Fruit fly (Drosophila melanogaster): Measurements from ENCODE around the gene Boh2.

Boh2 gene

dm6 chr2L:11219446-11220038, 40.7 kb downstream of the Boh2 start:
- TF ChIP-seq rgr (GFP tag; optimal IDR thresholded peaks at IDR 0.05) = peak; percentile 89
- peak; percentile 47 for TF ChIP-seq CG32264 (GFP tag; optimal IDR thresholded peaks at IDR 0.05)
- TF ChIP-seq sv (GFP tag; optimal IDR thresholded peaks at IDR 0.05) = no peak
- no peak for TF ChIP-seq Dif (GFP tag; optimal IDR thresholded peaks at IDR 0.05; ENCODE audit: partially characterized antibody)
- TF ChIP-seq dmrt93B (GFP tag; optimal IDR thresholded peaks at IDR 0.05) = peak; percentile 75
- TF ChIP-seq dsf (GFP tag; optimal IDR thresholded peaks at IDR 0.05; ENCODE audit: borderline replicate concordance) = peak; percentile 50
- no peak for TF ChIP-seq N (GFP tag; optimal IDR thresholded peaks at IDR 0.05)
- peak; percentile 75 for TF ChIP-seq brk (GFP tag; optimal IDR thresholded peaks at IDR 0.05)
- TF ChIP-seq br (GFP tag; optimal IDR thresholded peaks at IDR 0.05) = peak; percentile 80
- TF ChIP-seq h (GFP tag; optimal IDR thresholded peaks at IDR 0.05) = peak; percentile 92
- no peak for TF ChIP-seq Abd-B (GFP tag; optimal IDR thresholded peaks at IDR 0.05)
- no peak for TF ChIP-seq Hr83 (GFP tag; optimal IDR thresholded peaks at IDR 0.05; ENCODE audit: poor library complexity, severe bottlenecking)
- peak; percentile 89 for TF ChIP-seq woc (GFP tag; optimal IDR thresholded peaks at IDR 0.05)
- TF ChIP-seq jim (GFP tag; optimal IDR thresholded peaks at IDR 0.05) = no peak
- peak; percentile 92 for TF ChIP-seq OdsH (GFP tag; optimal IDR thresholded peaks at IDR 0.05)
- peak; percentile 57 for TF ChIP-seq sage (GFP tag; optimal IDR thresholded peaks at IDR 0.05)
- peak; percentile 80 for TF ChIP-seq CG9705 (GFP tag; optimal IDR thresholded peaks at IDR 0.05)
- TF ChIP-seq lola (GFP tag; optimal IDR thresholded peaks at IDR 0.05) = no peak
- no peak for TF ChIP-seq CrebA (GFP tag; optimal IDR thresholded peaks at IDR 0.05; ENCODE audit: borderline replicate concordance)
- TF ChIP-seq GATAd (GFP tag; optimal IDR thresholded peaks at IDR 0.05) = no peak
- TF ChIP-seq fru (GFP tag; optimal IDR thresholded peaks at IDR 0.05) = peak; percentile 89
- TF ChIP-seq Myc (optimal IDR thresholded peaks at IDR 0.05) = no peak
- TF ChIP-seq Vsx2 (GFP tag; optimal IDR thresholded peaks at IDR 0.05; ENCODE audit: partially characterized antibody) = no peak
- no peak for TF ChIP-seq Dfd (GFP tag; optimal IDR thresholded peaks at IDR 0.05)
- peak; percentile 54 for TF ChIP-seq Rel (GFP tag; optimal IDR thresholded peaks at IDR 0.05)
- TF ChIP-seq Rel (tag; optimal IDR thresholded peaks at IDR 0.05) = peak; percentile 61
- peak; percentile 78 for TF ChIP-seq Hnf4 (GFP tag; optimal IDR thresholded peaks at IDR 0.05)
- TF ChIP-seq Jra (GFP tag; optimal IDR thresholded peaks at IDR 0.05) = peak; percentile 49
- TF ChIP-seq Sp1 (GFP tag; optimal IDR thresholded peaks at IDR 0.05) = peak; percentile 87
- peak in 1 of 2 experiments; percentile 83 for TF ChIP-seq foxo (GFP tag; optimal IDR thresholded peaks at IDR 0.05)
- TF ChIP-seq usp (GFP tag; optimal IDR thresholded peaks at IDR 0.05) = no peak
- no peak for TF ChIP-seq Mio (GFP tag; optimal IDR thresholded peaks at IDR 0.05)
- no peak for TF ChIP-seq pan (optimal IDR thresholded peaks at IDR 0.05)
- TF ChIP-seq dl (GFP tag; optimal IDR thresholded peaks at IDR 0.05; ENCODE audit: insufficient read depth in 1 of 2, partially characterized antibody in 2 of 2) = no peak
- TF ChIP-seq tai (GFP tag; optimal IDR thresholded peaks at IDR 0.05) = peak; percentile 75
- TF ChIP-seq ey (GFP tag; optimal IDR thresholded peaks at IDR 0.05) = peak; percentile 86
- peak; percentile 90 for TF ChIP-seq HLH106 (tag; optimal IDR thresholded peaks at IDR 0.05)
- TF ChIP-seq psq (GFP tag; optimal IDR thresholded peaks at IDR 0.05) = peak; percentile 80
- no peak for TF ChIP-seq Hr78 (GFP tag; optimal IDR thresholded peaks at IDR 0.05)

DNA sequence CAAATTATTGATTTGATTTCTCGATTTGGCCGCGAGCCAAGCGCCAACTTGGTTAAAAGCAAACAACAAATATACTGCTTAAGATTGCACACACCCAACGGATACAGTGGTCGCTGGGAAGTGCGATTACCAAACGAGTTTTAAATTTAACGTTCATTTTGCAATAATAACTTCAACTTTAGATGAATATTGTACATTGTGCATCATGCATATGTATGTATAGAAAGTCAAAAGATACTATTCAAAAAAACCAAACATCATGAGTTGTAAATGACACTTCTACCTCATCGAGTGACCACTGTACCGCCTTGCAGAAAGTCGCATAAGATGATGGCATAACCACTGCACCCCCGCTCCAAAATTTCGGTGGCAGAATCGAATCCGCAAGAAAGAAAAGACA, 42.0 kb downstream of the Boh2 start:
- TF ChIP-seq Hr78 (GFP tag; optimal IDR thresholded peaks at IDR 0.05) (no peak), Myc (optimal IDR thresholded peaks at IDR 0.05) (no peak), Abd-B (GFP tag; optimal IDR thresholded peaks at IDR 0.05) (no peak), woc (GFP tag; optimal IDR thresholded peaks at IDR 0.05) (peak; percentile 49), rgr (GFP tag; optimal IDR thresholded peaks at IDR 0.05) (peak; percentile 32), CG9705 (GFP tag; optimal IDR thresholded peaks at IDR 0.05) (no peak), br (GFP tag; optimal IDR thresholded peaks at IDR 0.05) (peak; percentile 38), dsf (GFP tag; optimal IDR thresholded peaks at IDR 0.05; ENCODE audit: borderline replicate concordance) (no peak), Dfd (GFP tag; optimal IDR thresholded peaks at IDR 0.05) (no peak), psq (GFP tag; optimal IDR thresholded peaks at IDR 0.05) (peak; percentile 3), Vsx2 (GFP tag; optimal IDR thresholded peaks at IDR 0.05; ENCODE audit: partially characterized antibody) (no peak), h (GFP tag; optimal IDR thresholded peaks at IDR 0.05) (peak; percentile 1), brk (GFP tag; optimal IDR thresholded peaks at IDR 0.05) (no peak), foxo (GFP tag; optimal IDR thresholded peaks at IDR 0.05) (peak in 1 of 2 experiments; percentile 69), N (GFP tag; optimal IDR thresholded peaks at IDR 0.05) (no peak), Hnf4 (GFP tag; optimal IDR thresholded peaks at IDR 0.05) (no peak), Dif (GFP tag; optimal IDR thresholded peaks at IDR 0.05; ENCODE audit: partially characterized antibody) (no peak), CrebA (GFP tag; optimal IDR thresholded peaks at IDR 0.05; ENCODE audit: borderline replicate concordance) (no peak), fru (GFP tag; optimal IDR thresholded peaks at IDR 0.05) (peak; percentile 63), sv (GFP tag; optimal IDR thresholded peaks at IDR 0.05) (no peak), GATAd (GFP tag; optimal IDR thresholded peaks at IDR 0.05) (no peak), Rel (GFP tag; optimal IDR thresholded peaks at IDR 0.05) (no peak), Rel (tag; optimal IDR thresholded peaks at IDR 0.05) (no peak), Hr83 (GFP tag; optimal IDR thresholded peaks at IDR 0.05; ENCODE audit: poor library complexity, severe bottlenecking) (no peak), usp (GFP tag; optimal IDR thresholded peaks at IDR 0.05) (no peak), CG32264 (GFP tag; optimal IDR thresholded peaks at IDR 0.05) (no peak), sage (GFP tag; optimal IDR thresholded peaks at IDR 0.05) (no peak), dl (GFP tag; optimal IDR thresholded peaks at IDR 0.05; ENCODE audit: insufficient read depth in 1 of 2, partially characterized antibody in 2 of 2) (no peak), lola (GFP tag; optimal IDR thresholded peaks at IDR 0.05) (no peak), Jra (GFP tag; optimal IDR thresholded peaks at IDR 0.05) (no peak), HLH106 (tag; optimal IDR thresholded peaks at IDR 0.05) (peak; percentile 55), OdsH (GFP tag; optimal IDR thresholded peaks at IDR 0.05) (peak; percentile 2), jim (GFP tag; optimal IDR thresholded peaks at IDR 0.05) (no peak), Mio (GFP tag; optimal IDR thresholded peaks at IDR 0.05) (no peak), tai (GFP tag; optimal IDR thresholded peaks at IDR 0.05) (no peak), pan (optimal IDR thresholded peaks at IDR 0.05) (no peak), ey (GFP tag; optimal IDR thresholded peaks at IDR 0.05) (peak; percentile 58), dmrt93B (GFP tag; optimal IDR thresholded peaks at IDR 0.05) (no peak), Sp1 (GFP tag; optimal IDR thresholded peaks at IDR 0.05) (peak; percentile 36)

Measured in whole organism, wandering third instar larva.